Worm (Caenorhabditis elegans): ENCODE measurements around the gene mog-4.

- TF ChIP-seq snpc-4 (tag; optimal IDR thresholded peaks at IDR 0.05) = no peak
- no peak for TF ChIP-seq lin-39 (tag; optimal IDR thresholded peaks at IDR 0.05)
- no peak for TF ChIP-seq lin-13 (GFP tag; optimal IDR thresholded peaks at IDR 0.05)
- no peak for TF ChIP-seq hlh-30 (tag; optimal IDR thresholded peaks at IDR 0.05; ENCODE audit: insufficient read depth)
- no peak for TF ChIP-seq ama-1 (optimal IDR thresholded peaks at IDR 0.05)
Measured at ce11 chrII:14573315-14573714, 11.9 kb upstream of the mog-4 start, which contains the start of gene madf-5.

Measured in whole organism, L4 larva.